Worm (Caenorhabditis elegans) whole organism, mixed stage, embryonic: ENCODE data around the gene rpc-1.

ENCODE experiments used
- M03D4.4 ChIP-seq: sonication (generic microtip); optimal IDR thresholded peaks from 2 replicates; lab custom pipeline; 2017; ENCODE audit warnings: mild to moderate bottlenecking, missing genetic modification characterization, missing compliant biosample characterization
- bed-3 ChIP-seq: fragments of 200-800 bp; sonication (Bioruptor generic); optimal IDR thresholded peaks from 3 replicates; lab custom pipeline; 2018; ENCODE audit warnings: mild to moderate bottlenecking, missing genetic modification characterization, moderate library complexity, missing compliant biosample characterization
- blmp-1 ChIP-seq: fragments of 150-350 bp; optimal IDR thresholded peaks from 2 replicates; lab custom pipeline; 2014; ENCODE audit warnings: missing biosample characterization, missing genetic modification characterization
- ceh-39 ChIP-seq: fragments of 150-350 bp; optimal IDR thresholded peaks from 2 replicates; lab custom pipeline; 2014; ENCODE audit warnings: missing biosample characterization, missing genetic modification characterization
- ceh-43 ChIP-seq: fragments of 200-800 bp; sonication (Bioruptor generic); optimal IDR thresholded peaks from 2 replicates; lab custom pipeline; 2018; ENCODE audit warnings: mild to moderate bottlenecking, missing genetic modification characterization, moderate library complexity, missing compliant biosample characterization
- ceh-83 ChIP-seq: fragments of 200-800 bp; sonication (Bioruptor generic); optimal IDR thresholded peaks from 2 replicates; lab custom pipeline; 2018; ENCODE audit warnings: mild to moderate bottlenecking, missing genetic modification characterization, missing compliant biosample characterization
- ces-1 ChIP-seq: fragments of 150-350 bp; optimal IDR thresholded peaks from 2 replicates; lab custom pipeline; 2014; ENCODE audit warnings: missing biosample characterization, missing genetic modification reagents, missing genetic modification characterization
- cnd-1 ChIP-seq: fragments of 200-800 bp; sonication (Bioruptor generic); optimal IDR thresholded peaks from 2 replicates; lab custom pipeline; 2018; ENCODE audit warnings: mild to moderate bottlenecking, missing genetic modification characterization, missing compliant biosample characterization
- drap-1 ChIP-seq: fragments of 200-800 bp; sonication (Bioruptor generic); optimal IDR thresholded peaks from 3 replicates; lab custom pipeline; 2018; ENCODE audit warnings: mild to moderate bottlenecking, missing genetic modification characterization, missing compliant biosample characterization
- elt-1 ChIP-seq: sonication (generic microtip); optimal IDR thresholded peaks from 2 replicates; lab custom pipeline; 2017; ENCODE audit warnings: missing genetic modification characterization, mild to moderate bottlenecking, missing compliant biosample characterization, antibody characterized with exemption, moderate library complexity, borderline replicate concordance; ENCODE audit not compliant: insufficient read depth
- elt-3 ChIP-seq: fragments of 150-350 bp; optimal IDR thresholded peaks from 2 replicates; lab custom pipeline; 2014; ENCODE audit warnings: missing biosample characterization, missing genetic modification characterization
- flh-1 ChIP-seq: fragments of 200-800 bp; sonication (Bioruptor generic); optimal IDR thresholded peaks from 2 replicates; lab custom pipeline; 2018; ENCODE audit warnings: mild to moderate bottlenecking, missing genetic modification characterization, moderate library complexity, missing compliant biosample characterization
- hlh-1 ChIP-seq: fragments of 150-350 bp; optimal IDR thresholded peaks from 2 replicates; lab custom pipeline; 2014; ENCODE audit warnings: missing biosample characterization, missing genetic modification reagents, missing genetic modification characterization
- lin-13 ChIP-seq: fragments of 150-350 bp; optimal IDR thresholded peaks from 2 replicates; lab custom pipeline; 2014; ENCODE audit warnings: missing biosample characterization, missing genetic modification characterization
- lsy-2 ChIP-seq: fragments of 150-350 bp; optimal IDR thresholded peaks from 2 replicates; lab custom pipeline; 2014; ENCODE audit warnings: missing biosample characterization, missing genetic modification characterization
- mab-5 ChIP-seq: fragments of 150-350 bp; optimal IDR thresholded peaks from 2 replicates; lab custom pipeline; 2014; ENCODE audit warnings: missing biosample characterization, missing genetic modification characterization
- mep-1 ChIP-seq: fragments of 150-350 bp; optimal IDR thresholded peaks from 2 replicates; lab custom pipeline; 2017; ENCODE audit warnings: missing biosample characterization, missing genetic modification reagents, missing genetic modification characterization, inconsistent platforms
- mls-2 ChIP-seq: sonication (generic microtip); optimal IDR thresholded peaks from 2 replicates; lab custom pipeline; 2016; ENCODE audit warnings: mild to moderate bottlenecking, missing genetic modification characterization, moderate library complexity, missing compliant biosample characterization
- nhr-12 ChIP-seq: fragments of 150-350 bp; optimal IDR thresholded peaks from 2 replicates; lab custom pipeline; 2014; ENCODE audit warnings: missing biosample characterization, missing genetic modification characterization
- nhr-2 ChIP-seq: fragments of 150-350 bp; optimal IDR thresholded peaks from 2 replicates; lab custom pipeline; 2014; ENCODE audit warnings: missing biosample characterization, missing genetic modification characterization
- nhr-28 ChIP-seq: fragments of 150-350 bp; optimal IDR thresholded peaks from 2 replicates; lab custom pipeline; 2014; ENCODE audit warnings: missing biosample characterization, missing genetic modification characterization
- nhr-76 ChIP-seq: sonication (generic microtip); optimal IDR thresholded peaks from 2 replicates; lab custom pipeline; 2017; ENCODE audit warnings: missing biosample characterization, missing genetic modification characterization
- pha-4 ChIP-seq: fragments of 150-350 bp; optimal IDR thresholded peaks from 2 replicates; lab custom pipeline; 2018; ENCODE audit warnings: missing biosample characterization, missing genetic modification reagents, missing genetic modification characterization
- sem-2 ChIP-seq: fragments of 200-800 bp; sonication (Bioruptor generic); optimal IDR thresholded peaks from 2 replicates; lab custom pipeline; 2018; ENCODE audit warnings: mild to moderate bottlenecking, missing genetic modification characterization, missing compliant biosample characterization
- snpc-4 ChIP-seq: fragments of 150-350 bp; optimal IDR thresholded peaks from 2 replicates; lab custom pipeline; 2014; ENCODE audit warnings: missing biosample characterization, missing genetic modification characterization
- tbx-8 ChIP-seq: fragments of 200-800 bp; sonication (Bioruptor generic); optimal IDR thresholded peaks from 2 replicates; lab custom pipeline; 2018; ENCODE audit warnings: mild to moderate bottlenecking, missing genetic modification characterization, moderate library complexity, missing compliant biosample characterization
- unc-120 ChIP-seq: sonication (generic microtip); optimal IDR thresholded peaks from 2 replicates; lab custom pipeline; 2017; ENCODE audit warnings: missing genetic modification characterization, missing compliant biosample characterization; ENCODE audit not compliant: poor library complexity, severe bottlenecking
- unc-39 ChIP-seq: fragments of 150-350 bp; optimal IDR thresholded peaks from 2 replicates; lab custom pipeline; 2014; ENCODE audit warnings: missing biosample characterization, missing genetic modification characterization
- zip-8 ChIP-seq: fragments of 150-350 bp; optimal IDR thresholded peaks from 2 replicates; lab custom pipeline; 2014; ENCODE audit warnings: missing biosample characterization, missing genetic modification characterization
- ztf-11 ChIP-seq: fragments of 150-350 bp; optimal IDR thresholded peaks from 2 replicates; lab custom pipeline; 2014; ENCODE audit warnings: missing biosample characterization, missing genetic modification characterization

rpc-1 gene

DNA sequence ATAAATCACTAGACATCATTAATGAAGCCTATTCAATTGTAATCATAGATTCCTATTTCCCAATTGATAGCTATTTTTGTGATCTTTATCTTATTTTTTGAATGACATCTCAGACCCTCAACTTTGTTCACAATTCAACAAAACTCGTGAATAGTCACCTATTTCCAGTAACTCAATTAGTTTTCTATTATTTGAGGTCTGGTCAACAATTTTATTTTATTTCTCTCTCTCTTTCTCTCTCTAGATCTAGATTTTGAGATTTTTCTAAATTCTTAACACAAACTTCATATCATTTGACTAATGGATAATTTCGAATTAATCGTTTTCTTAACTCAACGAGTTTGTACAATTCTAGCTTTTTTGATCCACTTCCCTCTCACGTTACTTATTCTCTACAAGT lies 7.9 kb upstream of the rpc-1 start, which contains the start of gene str-1:
Gene str-1 (plus strand): TSS at position 301 of the 400 bp plus-strand sequence.
- no peak for TF ChIP-seq nhr-76 (tag; lab: Kevin White, UChicago)

ce11 chrIV:7171222-7171621 lies 5.7 kb upstream of the rpc-1 start, which contains the start of gene str-220:
Gene str-220 (minus strand): TSS chrIV:7171322.
- no peak for TF ChIP-seq ceh-83 (GFP tag; lab: Kevin White, UChicago)
- no peak for TF ChIP-seq ces-1 (GFP tag; lab: Kevin White, UChicago)
- TF ChIP-seq ceh-43 (GFP tag; lab: Kevin White, UChicago): no peak
- no peak for TF ChIP-seq drap-1
- TF ChIP-seq ztf-11 (tag; lab: Kevin White, UChicago): no peak
- TF ChIP-seq pha-4: no peak
- no peak for TF ChIP-seq mab-5 (tag; lab: Kevin White, UChicago)
- no peak for TF ChIP-seq lsy-2
- TF ChIP-seq nhr-28: no peak
- no peak for TF ChIP-seq elt-3 (tag; lab: Kevin White, UChicago)
- no peak for TF ChIP-seq nhr-12
- TF ChIP-seq unc-120: no peak
- TF ChIP-seq elt-1 (tag; lab: Kevin White, UChicago): no peak
- TF ChIP-seq snpc-4 (tag; lab: Kevin White, UChicago): no peak
- TF ChIP-seq flh-1 (GFP tag; lab: Kevin White, UChicago): no peak
- TF ChIP-seq ceh-39 (tag; lab: Kevin White, UChicago): no peak
- no peak for TF ChIP-seq mls-2 (tag; lab: Kevin White, UChicago)
- no peak for TF ChIP-seq hlh-1 (tag; lab: Kevin White, UChicago)

DNA sequence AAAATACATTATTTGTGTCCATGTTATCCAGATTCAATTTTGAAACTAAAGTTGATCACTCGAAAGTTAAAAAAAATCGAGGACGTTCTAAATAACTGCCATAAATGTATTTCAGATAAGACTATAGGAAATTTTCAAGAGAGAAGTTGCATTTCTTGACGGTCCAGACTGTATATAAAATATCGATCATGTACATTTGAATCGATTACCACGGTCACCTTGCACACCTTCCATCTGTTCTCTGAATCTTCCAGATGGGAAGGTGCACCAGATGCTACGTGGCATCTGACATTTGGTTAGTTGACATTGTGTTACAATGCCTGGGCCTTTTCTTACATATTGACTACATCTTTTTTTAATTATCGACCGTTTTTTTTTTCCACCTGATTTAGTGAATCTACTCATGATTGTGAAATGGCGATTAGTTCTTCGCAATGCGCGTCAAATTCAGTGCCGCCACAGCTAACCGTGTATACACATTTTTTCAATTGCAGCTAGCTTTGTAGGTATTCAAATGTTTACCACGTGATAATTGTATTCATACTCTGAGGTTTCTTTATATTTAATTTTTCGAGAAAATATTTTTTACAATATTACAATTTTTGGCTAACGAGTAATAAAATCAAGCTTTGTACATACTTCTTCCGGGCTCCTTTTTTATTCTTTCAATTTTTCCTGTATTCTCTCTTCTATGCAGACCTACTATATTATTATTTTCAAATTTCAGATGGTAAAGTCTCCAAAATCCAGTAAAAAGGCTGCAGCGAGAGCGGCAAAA lies 2.6 kb upstream of the rpc-1 start, which contains the start of gene skr-16:
Gene skr-16 (plus strand): TSS at position 728 of the 778 bp plus-strand sequence.
- TF ChIP-seq mep-1 (tag; lab: Kevin White, UChicago): no peak
- TF ChIP-seq cnd-1 (tag; lab: Kevin White, UChicago): peak; percentile 55
- no peak for TF ChIP-seq bed-3 (GFP tag; lab: Kevin White, UChicago)
- TF ChIP-seq zip-8 (tag; lab: Kevin White, UChicago): no peak
- no peak for TF ChIP-seq elt-3 (tag; lab: Kevin White, UChicago)
- no peak for TF ChIP-seq M03D4.4 (tag; lab: Kevin White, UChicago)
- no peak for TF ChIP-seq sem-2 (GFP tag; lab: Kevin White, UChicago)
- TF ChIP-seq ztf-11 (tag; lab: Kevin White, UChicago): no peak
- TF ChIP-seq unc-120: no peak
- TF ChIP-seq nhr-76 (tag; lab: Kevin White, UChicago): no peak
- no peak for TF ChIP-seq unc-39 (tag; lab: Kevin White, UChicago)
- TF ChIP-seq mab-5 (tag; lab: Kevin White, UChicago): no peak
- no peak for TF ChIP-seq blmp-1 (tag; lab: Kevin White, UChicago)
- TF ChIP-seq snpc-4 (tag; lab: Kevin White, UChicago): no peak
- peak; percentile 4 for TF ChIP-seq lin-13 (tag; lab: Kevin White, UChicago)
- no peak for TF ChIP-seq drap-1
- TF ChIP-seq pha-4: no peak
- TF ChIP-seq lsy-2: peak; percentile 29
- no peak for TF ChIP-seq elt-1 (tag; lab: Kevin White, UChicago)
- no peak for TF ChIP-seq tbx-8 (GFP tag; lab: Kevin White, UChicago)
- peak; percentile 56 for TF ChIP-seq ceh-39 (tag; lab: Kevin White, UChicago)
- no peak for TF ChIP-seq nhr-2 (tag; lab: Kevin White, UChicago)
- no peak for TF ChIP-seq nhr-12
- TF ChIP-seq ces-1 (GFP tag; lab: Kevin White, UChicago): no peak
- no peak for TF ChIP-seq ceh-43 (GFP tag; lab: Kevin White, UChicago)
- TF ChIP-seq ceh-83 (GFP tag; lab: Kevin White, UChicago): no peak
- TF ChIP-seq, all 35 proteins: peak for 4

DNA sequence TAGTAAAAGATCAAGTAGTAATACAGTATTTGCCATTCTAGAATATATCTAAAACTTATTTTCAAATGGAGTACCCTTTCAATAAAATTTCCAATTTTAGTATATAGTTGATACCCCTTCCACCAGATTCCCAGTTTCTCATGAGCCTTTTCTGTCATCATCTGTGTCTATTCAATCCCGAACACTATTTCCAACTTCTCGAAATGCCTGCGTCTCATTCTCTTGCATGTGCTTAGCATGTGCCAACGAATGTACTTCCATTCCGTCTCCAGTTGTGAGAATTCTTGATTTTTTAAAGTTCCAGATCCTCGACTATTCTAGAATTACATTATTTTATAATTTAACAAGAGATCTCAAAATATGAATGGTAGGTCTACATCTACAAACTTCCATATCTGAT lies 1.0 kb upstream of the rpc-1 start, which contains the start of gene C42D4.18:
Gene C42D4.18 (plus strand): TSS at position 231 of the 400 bp plus-strand sequence.
- TF ChIP-seq mls-2 (tag; lab: Kevin White, UChicago) (no peak), sem-2 (GFP tag; lab: Kevin White, UChicago) (no peak), bed-3 (GFP tag; lab: Kevin White, UChicago) (no peak), hlh-1 (tag; lab: Kevin White, UChicago) (no peak), ces-1 (GFP tag; lab: Kevin White, UChicago) (no peak)
- TF ChIP-seq, all 35 proteins: peak for 0
